Fruit fly (Drosophila melanogaster): ENCODE data around the gene to.

The to gene

DNA sequence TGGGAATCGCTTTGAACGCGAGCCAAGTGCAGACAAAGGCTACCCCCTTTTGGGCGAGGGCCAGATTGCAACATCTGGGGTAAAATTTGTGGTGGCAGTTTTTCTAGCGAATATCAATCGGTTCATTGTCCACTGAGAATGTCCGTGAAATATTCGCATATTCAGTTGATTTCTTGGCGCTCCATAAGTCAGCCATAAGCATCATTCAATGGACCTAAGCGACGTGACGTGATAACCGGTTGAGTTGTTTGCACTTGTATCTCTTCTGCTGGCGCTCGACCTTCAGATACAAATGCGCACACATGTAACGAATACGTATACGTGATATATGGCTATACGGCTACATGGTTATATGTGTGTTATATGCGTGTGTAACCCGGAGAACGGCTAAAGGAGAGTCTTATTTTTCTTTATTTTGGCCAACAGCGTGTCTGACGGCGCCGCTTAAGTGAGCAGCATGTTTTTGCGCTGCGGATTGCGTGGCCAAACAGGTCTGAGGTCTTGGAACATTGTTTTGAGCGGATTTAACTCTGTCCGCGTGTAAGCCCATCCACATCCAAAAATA, 34.5 kb upstream of the to start (continued):
- TF ChIP-seq CG13287 (GFP tag; IDR thresholded peaks at IDR 0.05; ENCODE audit: partially characterized antibody) (peak; percentile 24; the same call in 1 of the 2 replicates), CG10565 (GFP tag; optimal IDR thresholded peaks at IDR 0.05) (no peak), ro (GFP tag; IDR thresholded peaks at IDR 0.05) (no peak), tll (GFP tag; optimal IDR thresholded peaks at IDR 0.05) (no peak), abd-A (tag; optimal IDR thresholded peaks at IDR 0.05) (peak; percentile 62), pros (GFP tag; optimal IDR thresholded peaks at IDR 0.05) (peak; percentile 2), CG12236 (GFP tag; optimal IDR thresholded peaks at IDR 0.05) (no peak), nmo (GFP tag; optimal IDR thresholded peaks at IDR 0.05) (no peak), CG7963 (GFP tag; IDR thresholded peaks at IDR 0.05; ENCODE audit: partially characterized antibody) (no peak), gcm (GFP tag; optimal IDR thresholded peaks at IDR 0.05) (no peak), Side (GFP tag; optimal IDR thresholded peaks at IDR 0.05) (no peak), Hand (GFP tag; optimal IDR thresholded peaks at IDR 0.05) (no peak), CG10543 (GFP tag; optimal IDR thresholded peaks at IDR 0.05) (peak; percentile 63), twi (tag; optimal IDR thresholded peaks at IDR 0.05) (no peak), seq (GFP tag; IDR thresholded peaks at IDR 0.05) (no peak), amos (GFP tag; IDR thresholded peaks at IDR 0.05; ENCODE audit: partially characterized antibody) (0 out of 2 replicates have a peak, but pooled peaks have one; percentile 13), danr (GFP tag; IDR thresholded peaks at IDR 0.05) (no peak), CG15601 (tag; optimal IDR thresholded peaks at IDR 0.05) (no peak), Eip74EF (GFP tag; optimal IDR thresholded peaks at IDR 0.05) (peak in 1 of 2 experiments; percentile 38), Antp (GFP tag; optimal IDR thresholded peaks at IDR 0.05) (no peak), CG1832 (GFP tag; optimal IDR thresholded peaks at IDR 0.05) (no peak), dm (GFP tag; optimal IDR thresholded peaks at IDR 0.05) (no peak), CG12769 (tag; optimal IDR thresholded peaks at IDR 0.05) (peak; percentile 37), CG12744 (GFP tag; optimal IDR thresholded peaks at IDR 0.05) (no peak), sqz (GFP tag; optimal IDR thresholded peaks at IDR 0.05) (no peak), CG2120 (GFP tag; optimal IDR thresholded peaks at IDR 0.05) (no peak), Gsc (GFP tag; IDR thresholded peaks at IDR 0.05) (no peak), grn (GFP tag; optimal IDR thresholded peaks at IDR 0.05) (no peak), Ets97D (GFP tag; optimal IDR thresholded peaks at IDR 0.05) (no peak), CG9727 (GFP tag; optimal IDR thresholded peaks at IDR 0.05) (no peak), CG18476 (GFP tag; optimal IDR thresholded peaks at IDR 0.05) (no peak), Rx (GFP tag; IDR thresholded peaks at IDR 0.05) (no peak), nom (GFP tag; optimal IDR thresholded peaks at IDR 0.05) (peak; percentile 7), CG18599 (GFP tag; optimal IDR thresholded peaks at IDR 0.05) (no peak), CG10147 (GFP tag; optimal IDR thresholded peaks at IDR 0.05) (no peak), lab (GFP tag; optimal IDR thresholded peaks at IDR 0.05) (no peak), sd (tag; optimal IDR thresholded peaks at IDR 0.05) (peak; percentile 38), CG2712 (tag; optimal IDR thresholded peaks at IDR 0.05) (no peak), Lhr (GFP tag; optimal IDR thresholded peaks at IDR 0.05) (no peak), al (GFP tag; IDR thresholded peaks at IDR 0.05) (no peak), chif (GFP tag; optimal IDR thresholded peaks at IDR 0.05) (no peak), CG13894 (tag; optimal IDR thresholded peaks at IDR 0.05) (peak; percentile 82), cg (GFP tag; optimal IDR thresholded peaks at IDR 0.05) (peak; percentile 66), lov (optimal IDR thresholded peaks at IDR 0.05) (no peak), lov (GFP tag; IDR thresholded peaks at IDR 0.05) (no peak), CG10366 (GFP tag; IDR thresholded peaks at IDR 0.05) (no peak), jumu (GFP tag; optimal IDR thresholded peaks at IDR 0.05) (no peak)

Measured in whole organism, embryonic.